Fruit fly (Drosophila melanogaster): ENCODE measurements around the gene CG31675.

CG31675 gene

DNA sequence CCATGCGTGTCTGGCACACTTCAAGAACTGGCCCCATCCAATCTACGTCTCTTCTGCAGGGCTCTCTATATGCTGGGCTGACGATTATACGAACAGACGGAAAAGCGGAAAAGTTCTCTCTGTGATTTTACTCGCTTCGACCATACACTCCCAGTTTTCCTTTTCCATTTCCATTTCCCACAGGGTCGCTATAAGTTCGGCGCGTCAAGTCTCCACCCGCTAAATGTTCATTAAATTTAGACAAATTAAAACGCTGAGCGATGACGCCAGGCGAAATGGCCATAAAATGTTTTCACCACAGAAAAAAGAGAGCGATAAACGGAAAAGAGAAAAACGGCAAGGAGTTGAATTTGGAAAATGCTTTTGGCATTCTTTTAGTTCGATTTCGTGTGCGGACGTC lies at the start of gene CG31675:
Gene CG31675, plus strand, starts transcription at position 375 of the 400 bp plus-strand sequence.
- TF ChIP-seq psq (optimal IDR thresholded peaks at IDR 0.05) (no peak), insv (optimal IDR thresholded peaks at IDR 0.05) (no peak), h (optimal IDR thresholded peaks at IDR 0.05) (no peak), Sin3A (optimal IDR thresholded peaks at IDR 0.05) (no peak), Myc (optimal IDR thresholded peaks at IDR 0.05) (no peak), ttk (optimal IDR thresholded peaks at IDR 0.05) (no peak)

DNA sequence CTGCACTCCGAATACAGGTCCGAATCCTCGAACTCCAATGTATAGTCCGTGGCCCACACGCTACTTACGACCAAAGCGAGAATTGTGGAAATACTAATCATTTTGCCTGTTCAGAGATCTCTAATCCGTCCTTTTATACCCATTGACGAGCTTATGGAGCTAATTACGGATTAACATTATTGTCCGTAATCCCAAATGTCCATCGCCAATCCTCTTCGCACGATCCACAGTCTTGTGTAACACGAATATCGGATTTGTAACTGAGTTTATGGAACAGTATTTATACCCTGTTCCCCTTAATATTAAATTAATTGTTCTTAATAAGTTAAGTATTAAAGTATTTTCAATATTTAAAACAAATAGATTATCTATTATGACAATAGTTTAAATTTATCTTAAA lies 49.1 kb upstream of the CG31675 start, which contains the start of gene CheB38a:
Gene CheB38a, minus strand, starts transcription at position 101 of the 400 bp plus-strand sequence.
- no peak for TF ChIP-seq Sin3A (optimal IDR thresholded peaks at IDR 0.05)

DNA sequence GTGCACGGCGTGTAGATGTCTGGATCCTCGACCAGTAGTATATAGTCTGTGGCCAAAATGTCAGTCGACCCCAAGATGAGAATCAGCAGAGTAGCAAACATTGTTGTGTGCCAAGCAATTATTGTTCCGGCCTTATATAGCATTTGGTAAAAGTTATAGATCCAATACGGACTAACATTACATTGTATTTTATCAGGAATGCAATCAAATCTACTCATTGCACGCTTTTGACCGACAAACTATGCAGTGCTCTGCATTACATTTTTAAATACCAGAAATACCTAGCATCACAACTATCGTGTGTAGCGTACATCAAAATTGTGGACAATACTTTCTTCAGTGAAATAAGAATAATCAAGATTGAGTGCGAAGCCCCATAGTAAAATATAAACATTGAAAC lies 46.8 kb upstream of the CG31675 start, which contains the start of gene CheB38c:
Gene CheB38c, minus strand, starts transcription at position 101 of the 400 bp plus-strand sequence.
- TF ChIP-seq insv (optimal IDR thresholded peaks at IDR 0.05), result no peak
- TF ChIP-seq ttk (optimal IDR thresholded peaks at IDR 0.05), result no peak
- no peak for TF ChIP-seq Sin3A (optimal IDR thresholded peaks at IDR 0.05)
- TF ChIP-seq h (optimal IDR thresholded peaks at IDR 0.05), result no peak
- no peak for TF ChIP-seq psq (optimal IDR thresholded peaks at IDR 0.05)
- no peak for TF ChIP-seq Myc (optimal IDR thresholded peaks at IDR 0.05)

dm6 chr2L:20821249-20822024 lies 46.1 kb upstream of the CG31675 start:
- TF ChIP-seq insv (optimal IDR thresholded peaks at IDR 0.05), result no peak
- no peak for TF ChIP-seq Myc (optimal IDR thresholded peaks at IDR 0.05)
- TF ChIP-seq ttk (optimal IDR thresholded peaks at IDR 0.05), result no peak
- TF ChIP-seq h (optimal IDR thresholded peaks at IDR 0.05), result no peak
- no peak for TF ChIP-seq Sin3A (optimal IDR thresholded peaks at IDR 0.05)
- TF ChIP-seq psq (optimal IDR thresholded peaks at IDR 0.05), result no peak

DNA sequence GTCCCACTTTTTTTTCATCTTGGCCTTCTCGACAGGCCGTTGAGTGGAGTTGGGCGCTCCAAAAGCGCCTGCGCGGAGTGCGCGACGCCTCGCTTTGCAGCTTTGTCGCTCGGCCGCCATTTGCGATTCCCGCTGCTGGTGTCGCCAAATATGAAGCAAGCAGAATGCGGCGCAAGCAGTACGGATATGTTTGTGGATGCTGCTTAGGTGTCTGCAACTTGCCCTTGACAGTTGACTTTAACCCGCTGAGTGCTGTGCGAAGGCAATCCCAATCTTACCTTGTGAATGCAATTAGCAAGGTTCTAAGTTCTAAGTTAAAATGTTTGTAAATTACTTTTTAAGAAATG lies 45.6 kb upstream of the CG31675 start:
- no peak for TF ChIP-seq ttk (optimal IDR thresholded peaks at IDR 0.05)
- TF ChIP-seq h (optimal IDR thresholded peaks at IDR 0.05), result no peak
- TF ChIP-seq psq (optimal IDR thresholded peaks at IDR 0.05), result no peak
- TF ChIP-seq insv (optimal IDR thresholded peaks at IDR 0.05), result no peak
- TF ChIP-seq Sin3A (optimal IDR thresholded peaks at IDR 0.05), result no peak
- TF ChIP-seq Myc (optimal IDR thresholded peaks at IDR 0.05), result no peak

DNA sequence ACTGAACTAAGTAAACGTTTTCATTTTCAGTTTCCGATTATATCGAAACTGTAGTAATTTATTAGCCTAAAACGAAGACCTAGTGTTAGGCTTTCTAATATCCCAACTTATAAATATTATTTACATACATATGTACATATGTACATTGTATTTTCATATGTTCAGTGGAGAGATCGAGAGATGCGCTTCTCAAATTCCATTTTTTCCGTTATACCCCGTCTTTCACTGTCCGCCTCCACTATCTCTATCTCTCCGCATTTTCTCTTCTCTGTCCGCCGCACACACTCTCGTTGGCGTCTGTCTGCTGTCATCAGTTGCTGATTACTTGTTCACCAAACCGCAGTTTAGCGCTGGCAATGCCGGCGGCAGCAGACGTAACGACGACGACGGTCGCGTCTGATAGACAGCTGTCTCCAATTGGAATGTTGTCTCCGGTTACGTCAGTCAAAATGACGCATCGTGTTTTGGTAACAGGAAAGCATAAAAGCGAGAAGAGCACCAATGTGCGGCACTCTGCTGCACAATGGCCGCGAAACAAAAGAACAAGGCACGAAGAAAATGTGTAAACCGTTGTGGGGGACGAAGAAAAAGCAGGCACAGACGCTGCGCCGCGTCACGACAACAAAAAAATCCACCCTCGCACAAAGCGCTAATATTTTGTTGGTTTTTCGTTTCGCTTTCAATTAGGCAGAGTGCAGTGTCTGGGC lies 44.9 kb upstream of the CG31675 start, which contains the start of gene CG9331:
Gene CG9331, plus strand, starts transcription at position 340 of the 707 bp plus-strand sequence.
- no peak for TF ChIP-seq psq (optimal IDR thresholded peaks at IDR 0.05)
- no peak for TF ChIP-seq insv (optimal IDR thresholded peaks at IDR 0.05)
- TF ChIP-seq Sin3A (optimal IDR thresholded peaks at IDR 0.05), result no peak
- TF ChIP-seq ttk (optimal IDR thresholded peaks at IDR 0.05), result no peak
- TF ChIP-seq Myc (optimal IDR thresholded peaks at IDR 0.05), result no peak
- TF ChIP-seq h (optimal IDR thresholded peaks at IDR 0.05), result no peak

DNA sequence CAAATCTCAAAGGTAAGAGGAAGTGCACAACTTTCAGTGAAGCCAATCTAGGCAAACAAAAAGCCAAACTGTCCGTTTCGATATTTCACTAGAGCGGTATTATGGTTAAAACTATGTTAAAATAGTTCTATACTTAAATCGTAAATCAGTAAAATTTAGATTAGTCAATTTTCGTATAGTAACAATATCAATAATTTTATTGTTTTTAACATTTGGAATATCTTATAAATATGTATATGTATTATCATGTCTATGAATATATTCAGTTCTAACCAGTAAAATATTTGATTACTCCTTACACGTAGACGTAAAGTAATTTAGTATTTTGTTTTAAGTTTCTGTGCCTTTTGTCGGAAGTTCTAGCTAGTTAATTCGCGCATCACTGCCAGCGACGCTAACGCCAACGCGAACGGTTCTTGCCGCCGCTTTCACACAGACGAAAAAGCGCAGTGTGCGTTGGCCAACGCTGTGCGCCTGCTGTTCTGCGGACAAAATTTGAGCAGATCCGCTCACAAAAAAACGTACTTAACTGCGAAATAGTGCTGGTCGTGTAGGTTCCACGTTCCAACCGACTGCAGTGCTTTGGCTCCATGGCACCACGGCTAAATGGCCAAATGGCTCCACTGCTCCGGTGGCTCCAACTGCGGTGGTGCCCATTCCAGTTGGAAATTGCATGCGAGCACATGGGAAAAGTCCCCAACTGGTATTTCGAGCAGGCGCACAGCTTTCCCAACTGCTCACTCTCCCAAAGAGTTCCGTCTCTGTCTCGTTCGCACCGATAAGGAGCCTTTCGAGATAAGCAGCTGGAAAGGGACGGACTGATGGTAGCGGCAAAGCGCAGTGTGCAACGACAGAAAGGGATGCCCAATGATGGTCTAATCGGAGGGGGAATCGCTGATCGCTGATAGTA lies 44.1 kb upstream of the CG31675 start:
- TF ChIP-seq insv (optimal IDR thresholded peaks at IDR 0.05), result no peak
- no peak for TF ChIP-seq h (optimal IDR thresholded peaks at IDR 0.05)
- no peak for TF ChIP-seq Sin3A (optimal IDR thresholded peaks at IDR 0.05)
- TF ChIP-seq ttk (optimal IDR thresholded peaks at IDR 0.05), result no peak
- no peak for TF ChIP-seq psq (optimal IDR thresholded peaks at IDR 0.05)
- no peak for TF ChIP-seq Myc (optimal IDR thresholded peaks at IDR 0.05)

dm6 chr2L:20824136-20824789 lies 43.3 kb upstream of the CG31675 start:
- TF ChIP-seq psq (optimal IDR thresholded peaks at IDR 0.05) (no peak), ttk (optimal IDR thresholded peaks at IDR 0.05) (no peak)

DNA sequence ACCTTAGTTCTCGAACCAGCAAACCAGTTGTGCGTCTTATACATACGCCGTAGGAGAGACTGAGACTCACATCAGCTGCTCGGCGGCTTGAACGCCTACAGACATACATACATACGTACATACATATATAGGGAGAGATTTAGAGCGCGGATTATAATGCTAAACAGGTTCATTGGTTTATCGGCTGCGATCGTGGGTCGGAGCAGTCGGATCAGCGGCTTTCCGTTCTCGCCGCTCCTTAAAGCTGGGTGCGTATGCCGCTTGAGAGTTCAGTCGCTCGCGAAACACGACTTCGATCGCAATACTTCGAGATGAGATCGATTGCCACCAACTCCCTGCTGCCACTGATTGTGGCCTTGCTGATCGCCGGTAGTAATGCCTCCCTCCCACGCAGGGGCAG lies 42.3 kb upstream of the CG31675 start:
- TF ChIP-seq psq (optimal IDR thresholded peaks at IDR 0.05) (no peak), h (optimal IDR thresholded peaks at IDR 0.05) (no peak), Sin3A (optimal IDR thresholded peaks at IDR 0.05) (no peak), insv (optimal IDR thresholded peaks at IDR 0.05) (no peak), Myc (optimal IDR thresholded peaks at IDR 0.05) (no peak), ttk (optimal IDR thresholded peaks at IDR 0.05) (no peak)

- TF ChIP-seq h (optimal IDR thresholded peaks at IDR 0.05) (no peak), Myc (optimal IDR thresholded peaks at IDR 0.05) (no peak), psq (optimal IDR thresholded peaks at IDR 0.05) (no peak), Sin3A (optimal IDR thresholded peaks at IDR 0.05) (no peak), insv (optimal IDR thresholded peaks at IDR 0.05) (no peak), ttk (optimal IDR thresholded peaks at IDR 0.05) (no peak)
Observed at dm6 chr2L:20826226-20826625, 41.3 kb upstream of the CG31675 start.

dm6 chr2L:20827045-20827444 lies 40.5 kb upstream of the CG31675 start:
- no peak for TF ChIP-seq h (optimal IDR thresholded peaks at IDR 0.05)
- TF ChIP-seq ttk (optimal IDR thresholded peaks at IDR 0.05), result no peak
- TF ChIP-seq insv (optimal IDR thresholded peaks at IDR 0.05), result no peak
- TF ChIP-seq psq (optimal IDR thresholded peaks at IDR 0.05), result no peak
- no peak for TF ChIP-seq Myc (optimal IDR thresholded peaks at IDR 0.05)
- no peak for TF ChIP-seq Sin3A (optimal IDR thresholded peaks at IDR 0.05)

All from Kc167 (cell line).